Worm (Caenorhabditis elegans) whole organism, L1 larva: ENCODE data around the gene lmd-3.

Experiments used
- C04F5.9 ChIP-seq: sonication (generic microtip); optimal IDR thresholded peaks from 2 replicates; lab custom pipeline; 2016; ENCODE audit warnings: missing genetic modification characterization, missing compliant biosample characterization
- C16A3.4 ChIP-seq: fragments of 150-350 bp; optimal IDR thresholded peaks from 2 replicates; lab custom pipeline; 2014; ENCODE audit warnings: missing biosample characterization, missing genetic modification characterization
- C34B4.2 ChIP-seq: sonication (generic microtip); optimal IDR thresholded peaks from 2 replicates; lab custom pipeline; 2017; ENCODE audit warnings: mild to moderate bottlenecking, missing genetic modification characterization, missing compliant biosample characterization
- Y116A8C.19 ChIP-seq: sonication (generic microtip); optimal IDR thresholded peaks from 2 replicates; lab custom pipeline; 2016; ENCODE audit warnings: missing compliant biosample characterization, missing genetic modification characterization, borderline replicate concordance
- aha-1 ChIP-seq: fragments of 150-350 bp; optimal IDR thresholded peaks from 2 replicates; lab custom pipeline; 2014; ENCODE audit warnings: missing biosample characterization, missing genetic modification characterization
- aly-2 ChIP-seq: fragments of 150-350 bp; optimal IDR thresholded peaks from 2 replicates; lab custom pipeline; 2014; ENCODE audit warnings: missing biosample characterization, missing genetic modification characterization
- blmp-1 ChIP-seq: fragments of 150-350 bp; optimal IDR thresholded peaks from 2 replicates; lab custom pipeline; 2014; ENCODE audit warnings: missing biosample characterization, missing genetic modification characterization
- ceh-82 ChIP-seq, 3 experiments: fragments of 150-350 bp in 1 of 3; sonication (generic microtip) in 2 of 3; optimal IDR thresholded peaks; 2 replicates each; lab custom pipeline; 2014 to 2017; ENCODE audit warnings: missing biosample characterization in 3 of 3, missing genetic modification characterization in 3 of 3
- efl-1 ChIP-seq, 4 experiments: fragments of 150-350 bp; optimal IDR thresholded peaks in 3 of 4; peaks in 1 of 4; 1 replicate in 1 of 4; 2 replicates in 3 of 4; lab custom pipeline; 2014; ENCODE audit warnings: missing biosample characterization in 2 of 4, missing genetic modification characterization in 2 of 4, missing genetic modification reagents in 2 of 4
- efl-3 ChIP-seq: fragments of 200-800 bp; sonication (Bioruptor generic); optimal IDR thresholded peaks from 2 replicates; lab custom pipeline; 2018; ENCODE audit warnings: mild to moderate bottlenecking, missing genetic modification characterization, missing compliant biosample characterization
- egl-27 ChIP-seq, 2 experiments: fragments of 150-350 bp in 1 of 2; sonication (generic microtip); optimal IDR thresholded peaks; 3 replicates each; lab custom pipeline; 2017 to 2018; ENCODE audit warnings: missing biosample characterization in 2 of 2, missing genetic modification characterization in 2 of 2, missing genetic modification reagents in 2 of 2
- elt-2 ChIP-seq: sonication (generic microtip); optimal IDR thresholded peaks from 2 replicates; lab custom pipeline; 2016; ENCODE audit warnings: missing genetic modification characterization, mild to moderate bottlenecking, inconsistent platforms, missing compliant biosample characterization, missing genetic modification reagents
- elt-3 ChIP-seq, 6 experiments: fragments of 150-350 bp in 1 of 6; sonication (generic microtip); optimal IDR thresholded peaks; 2 replicates each; lab custom pipeline; 2017 to 2018; ENCODE audit warnings: missing biosample characterization in 6 of 6, missing genetic modification characterization in 6 of 6, inconsistent platforms in 1 of 6
- ets-5 ChIP-seq: fragments of 200-800 bp; sonication (Bioruptor generic); IDR thresholded peaks from 2 replicates; pipeline ENCODE4 v1.3.6; 2022; ENCODE audit warnings: missing genetic modification characterization, missing compliant biosample characterization
- fkh-4 ChIP-seq: sonication (generic microtip); optimal IDR thresholded peaks from 2 replicates; lab custom pipeline; 2016; ENCODE audit warnings: missing compliant biosample characterization, missing genetic modification characterization, borderline replicate concordance
- fos-1 ChIP-seq: fragments of 150-350 bp; optimal IDR thresholded peaks from 2 replicates; lab custom pipeline; 2014; ENCODE audit warnings: missing biosample characterization, missing genetic modification characterization
- grh-1 ChIP-seq: fragments of 200-800 bp; sonication (Bioruptor generic); IDR thresholded peaks from 2 replicates; pipeline ENCODE4 v1.3.6; 2022; ENCODE audit warnings: missing genetic modification reagents, missing genetic modification characterization, missing compliant biosample characterization
- hlh-17 ChIP-seq: fragments of 200-800 bp; sonication (Bioruptor generic); optimal IDR thresholded peaks from 2 replicates; lab custom pipeline; 2018; ENCODE audit warnings: missing genetic modification characterization, mild to moderate bottlenecking, missing compliant biosample characterization, moderate library complexity, borderline replicate concordance
- hpl-2 ChIP-seq: fragments of 150-350 bp; optimal IDR thresholded peaks from 2 replicates; lab custom pipeline; 2014; ENCODE audit warnings: missing biosample characterization, missing genetic modification reagents, missing genetic modification characterization
- irx-1 ChIP-seq: sonication (generic microtip); optimal IDR thresholded peaks from 2 replicates; lab custom pipeline; 2016; ENCODE audit warnings: missing genetic modification characterization, missing compliant biosample characterization
- isw-1 ChIP-seq: fragments of 200-800 bp; sonication (Bioruptor generic); IDR thresholded peaks from 2 replicates; pipeline ENCODE4 v1.3.6; 2022; ENCODE audit warnings: missing genetic modification characterization, missing compliant biosample characterization
- jun-1 ChIP-seq: fragments of 150-350 bp; optimal IDR thresholded peaks from 2 replicates; lab custom pipeline; 2014; ENCODE audit warnings: missing biosample characterization, missing genetic modification reagents, missing genetic modification characterization
- lin-13 ChIP-seq: fragments of 150-350 bp; optimal IDR thresholded peaks from 2 replicates; lab custom pipeline; 2014; ENCODE audit warnings: missing biosample characterization, missing genetic modification reagents, missing genetic modification characterization
- lin-35 ChIP-seq, 2 experiments: fragments of 150-350 bp; optimal IDR thresholded peaks; 2 replicates each; lab custom pipeline; 2014; ENCODE audit warnings: missing biosample characterization in 2 of 2, missing genetic modification characterization in 2 of 2, missing genetic modification reagents in 2 of 2
- lin-39 ChIP-seq: fragments of 150-350 bp; optimal IDR thresholded peaks from 2 replicates; lab custom pipeline; 2014; ENCODE audit warnings: missing biosample characterization, missing genetic modification reagents, missing genetic modification characterization
- lir-3 ChIP-seq: sonication (generic microtip); optimal IDR thresholded peaks from 2 replicates; lab custom pipeline; 2016; ENCODE audit warnings: mild to moderate bottlenecking, missing genetic modification characterization, moderate library complexity, missing compliant biosample characterization; ENCODE audit not compliant: poor library complexity
- mab-9 ChIP-seq: fragments of 200-800 bp; sonication (Bioruptor generic); IDR thresholded peaks from 2 replicates; pipeline ENCODE4 v1.3.6; 2022; ENCODE audit warnings: missing genetic modification reagents, missing genetic modification characterization, missing compliant biosample characterization
- mep-1 ChIP-seq: fragments of 150-350 bp; optimal IDR thresholded peaks from 2 replicates; lab custom pipeline; 2014; ENCODE audit warnings: missing biosample characterization, missing genetic modification characterization
- nhr-11 ChIP-seq: fragments of 150-350 bp; optimal IDR thresholded peaks from 2 replicates; lab custom pipeline; 2014; ENCODE audit warnings: missing biosample characterization, missing genetic modification characterization
- nhr-12 ChIP-seq: sonication (generic microtip); optimal IDR thresholded peaks from 2 replicates; lab custom pipeline; 2017; ENCODE audit warnings: missing biosample characterization, missing genetic modification characterization
- nhr-20 ChIP-seq: sonication (generic microtip); optimal IDR thresholded peaks from 2 replicates; lab custom pipeline; 2016; ENCODE audit warnings: mild to moderate bottlenecking, missing genetic modification characterization, missing compliant biosample characterization
- nhr-47 ChIP-seq: sonication (generic microtip); optimal IDR thresholded peaks from 2 replicates; lab custom pipeline; 2016; ENCODE audit warnings: mild to moderate bottlenecking, missing genetic modification characterization, moderate library complexity, missing compliant biosample characterization
- nhr-71 ChIP-seq: sonication (generic microtip); optimal IDR thresholded peaks from 2 replicates; lab custom pipeline; 2016; ENCODE audit warnings: mild to moderate bottlenecking, missing genetic modification characterization, moderate library complexity, missing compliant biosample characterization
- nhr-77 ChIP-seq: fragments of 150-350 bp; optimal IDR thresholded peaks from 2 replicates; lab custom pipeline; 2014; ENCODE audit warnings: missing biosample characterization, missing genetic modification characterization
- nhr-85 ChIP-seq: sonication (generic microtip); peaks from one replicate; lab custom pipeline; 2016; ENCODE audit warnings: missing genetic modification characterization, inconsistent platforms, missing compliant biosample characterization
- nhr-90 ChIP-seq: sonication (generic microtip); optimal IDR thresholded peaks from 2 replicates; lab custom pipeline; 2016; ENCODE audit warnings: mild to moderate bottlenecking, missing genetic modification characterization, missing compliant biosample characterization; ENCODE audit not compliant: poor library complexity
- pax-3 ChIP-seq: fragments of 200-800 bp; sonication (Bioruptor generic); optimal IDR thresholded peaks from 2 replicates; lab custom pipeline; 2018; ENCODE audit warnings: mild to moderate bottlenecking, missing genetic modification characterization, moderate library complexity, missing compliant biosample characterization
- pqm-1 ChIP-seq: sonication (generic microtip); optimal IDR thresholded peaks from 3 replicates; lab custom pipeline; 2017; ENCODE audit warnings: missing biosample characterization, missing genetic modification characterization
- skn-1 ChIP-seq: fragments of 150-350 bp; optimal IDR thresholded peaks from 2 replicates; lab custom pipeline; 2014; ENCODE audit warnings: missing biosample characterization, missing genetic modification characterization
- snpc-4 ChIP-seq: fragments of 150-350 bp; optimal IDR thresholded peaks from 2 replicates; lab custom pipeline; 2014; ENCODE audit warnings: missing biosample characterization, missing genetic modification characterization
- snu-23 ChIP-seq: sonication (generic microtip); optimal IDR thresholded peaks from 2 replicates; lab custom pipeline; 2016; ENCODE audit warnings: missing genetic modification characterization, missing compliant biosample characterization
- sptf-1 ChIP-seq: fragments of 150-350 bp; optimal IDR thresholded peaks from 2 replicates; lab custom pipeline; 2014; ENCODE audit warnings: missing biosample characterization, missing genetic modification characterization
- sup-37 ChIP-seq: fragments of 200-800 bp; sonication (Bioruptor generic); optimal IDR thresholded peaks from 2 replicates; lab custom pipeline; 2018; ENCODE audit warnings: mild to moderate bottlenecking, missing genetic modification characterization, missing compliant biosample characterization
- swsn-7 ChIP-seq: sonication (generic microtip); optimal IDR thresholded peaks from 2 replicates; lab custom pipeline; 2016; ENCODE audit warnings: missing genetic modification characterization, missing compliant biosample characterization
- tbx-2 ChIP-seq: sonication (generic microtip); optimal IDR thresholded peaks from 2 replicates; lab custom pipeline; 2016; ENCODE audit warnings: missing genetic modification characterization, missing compliant biosample characterization
- tlp-1 ChIP-seq: fragments of 150-350 bp; optimal IDR thresholded peaks from 2 replicates; lab custom pipeline; 2014; ENCODE audit warnings: missing biosample characterization, missing genetic modification characterization
- unc-130 ChIP-seq: fragments of 150-350 bp; optimal IDR thresholded peaks from 2 replicates; lab custom pipeline; 2017; ENCODE audit warnings: missing biosample characterization, missing genetic modification characterization, inconsistent platforms
- unc-30 ChIP-seq: sonication (generic microtip); optimal IDR thresholded peaks from 2 replicates; lab custom pipeline; 2017; ENCODE audit warnings: missing biosample characterization, missing genetic modification characterization
- zag-1 ChIP-seq: fragments of 150-350 bp; optimal IDR thresholded peaks from 2 replicates; lab custom pipeline; 2014; ENCODE audit warnings: missing biosample characterization, missing genetic modification characterization

The lmd-3 gene

DNA sequence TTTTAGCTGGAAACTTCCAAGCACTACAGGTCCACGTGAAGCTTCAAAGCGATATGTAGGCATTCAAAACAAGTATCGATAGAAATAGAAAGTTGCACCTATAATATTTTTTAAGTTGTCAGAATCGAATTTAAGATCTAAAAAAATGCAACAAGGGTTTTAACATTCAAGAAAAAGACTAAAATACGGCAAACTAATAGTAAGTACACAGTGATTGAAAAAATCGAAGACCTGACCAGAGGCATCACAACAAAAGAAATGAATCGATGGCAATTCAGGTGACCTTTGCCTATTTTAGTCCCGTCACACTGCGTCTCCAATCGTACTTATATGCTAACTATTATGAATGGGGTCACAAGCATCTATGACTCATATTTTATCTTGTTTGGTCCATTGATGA, 3.3 kb upstream of the lmd-3 start, which contains the start of gene T23B12.5:
T23B12.5 (minus strand) TSS at position 101 of the 400 bp plus-strand sequence.
- TF ChIP-seq unc-30 (tag; lab: Kevin White, UChicago) (no peak), nhr-20 (tag; lab: Kevin White, UChicago) (no peak), skn-1 (tag; lab: Kevin White, UChicago) (no peak), efl-1 (optimal IDR thresholded peaks at IDR 0.05; lab: Kevin White, UChicago) (no peak), efl-1 (GFP tag; optimal IDR thresholded peaks at IDR 0.05 in 1 of 2; lab: Kevin White, UChicago) (peak in 1 of 2 experiments; percentile 14), elt-3 (tag; optimal IDR thresholded peaks at IDR 0.05; lab: Kevin White, UChicago) (no peak), nhr-12 (tag; lab: Kevin White, UChicago) (no peak), nhr-85 (tag; lab: Kevin White, UChicago) (no peak), unc-130 (tag; lab: Kevin White, UChicago) (no peak)

DNA sequence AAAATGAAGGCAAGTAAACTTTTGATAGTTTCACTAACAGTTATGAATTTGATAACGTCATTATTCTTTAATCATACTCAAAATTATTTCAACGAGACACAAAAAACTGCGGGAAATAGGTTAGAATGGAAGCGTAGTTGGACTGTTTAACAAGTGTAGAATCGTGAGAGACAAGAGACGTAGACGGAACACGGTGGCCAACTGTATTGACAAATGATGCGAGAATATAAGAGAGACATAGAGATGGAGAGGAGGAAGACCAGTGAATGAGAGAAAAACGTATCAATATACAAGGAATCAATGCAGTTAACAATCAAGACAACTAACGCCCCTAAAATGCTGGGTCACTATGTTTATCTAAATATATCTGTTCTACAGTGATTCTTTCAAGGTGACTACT, 1.0 kb upstream of the lmd-3 start:
- TF ChIP-seq egl-27 (tag; optimal IDR thresholded peaks at IDR 0.05; lab: Kevin White, UChicago) (no peak), lin-35 (GFP tag; optimal IDR thresholded peaks at IDR 0.05; lab: Kevin White, UChicago) (peak; percentile 2 to 64), mep-1 (tag; lab: Kevin White, UChicago) (peak; percentile 16), blmp-1 (tag; lab: Kevin White, UChicago) (peak; percentile 78), aha-1 (tag; lab: Kevin White, UChicago) (no peak), pqm-1 (tag; lab: Kevin White, UChicago) (no peak), lin-39 (no peak), ceh-82 (tag; optimal IDR thresholded peaks at IDR 0.05; lab: Kevin White, UChicago) (no peak), C34B4.2 (tag; lab: Kevin White, UChicago) (no peak), fkh-4 (tag; lab: Kevin White, UChicago) (no peak), Y116A8C.19 (tag; lab: Kevin White, UChicago) (no peak), efl-3 (GFP tag; lab: Kevin White, UChicago) (no peak), nhr-20 (tag; lab: Kevin White, UChicago) (peak; percentile 53), elt-2 (peak; percentile 51), nhr-11 (no peak), hlh-17 (GFP tag; lab: Kevin White, UChicago) (no peak), mab-9 (GFP tag; lab: Robert Waterston, UW) (no peak), jun-1 (tag; lab: Kevin White, UChicago) (peak; percentile 43), lin-13 (GFP tag; lab: Kevin White, UChicago) (no peak), nhr-71 (tag; lab: Kevin White, UChicago) (peak; percentile 48), nhr-77 (peak; percentile 60), unc-30 (tag; lab: Kevin White, UChicago) (no peak), snu-23 (GFP tag; lab: Kevin White, UChicago) (peak; percentile 48), tbx-2 (tag; lab: Kevin White, UChicago) (no peak), pax-3 (tag; lab: Kevin White, UChicago) (no peak), fos-1 (peak; percentile 9), sup-37 (no peak), irx-1 (tag; lab: Kevin White, UChicago) (no peak), C04F5.9 (no peak), swsn-7 (tag; lab: Kevin White, UChicago) (no peak), nhr-90 (peak; percentile 41), C16A3.4 (tag; lab: Kevin White, UChicago) (peak; percentile 28), zag-1 (no peak), skn-1 (tag; lab: Kevin White, UChicago) (no peak), tlp-1 (no peak), snpc-4 (no peak), lir-3 (no peak), nhr-85 (tag; lab: Kevin White, UChicago) (peak; percentile 80), efl-1 (optimal IDR thresholded peaks at IDR 0.05; lab: Kevin White, UChicago) (peak in 1 of 2 experiments; percentile 22), efl-1 (GFP tag; optimal IDR thresholded peaks at IDR 0.05 in 1 of 2; lab: Kevin White, UChicago) (peak in 1 of 2 experiments; percentile 1), nhr-47 (tag; lab: Kevin White, UChicago) (no peak), grh-1 (GFP tag; lab: Robert Waterston, UW) (no peak), isw-1 (GFP tag; lab: Robert Waterston, UW) (no peak), elt-3 (tag; optimal IDR thresholded peaks at IDR 0.05; lab: Kevin White, UChicago) (peak in 3 of 6 experiments; percentile 24 to 53 (median 49)), sptf-1 (tag; lab: Kevin White, UChicago) (no peak), aly-2 (tag; lab: Kevin White, UChicago) (no peak), ets-5 (GFP tag; lab: Robert Waterston, UW) (no peak), hpl-2 (GFP tag; lab: Kevin White, UChicago) (no peak)
